Worm (Caenorhabditis elegans): ENCODE results near the gene nstp-3.

DNA sequence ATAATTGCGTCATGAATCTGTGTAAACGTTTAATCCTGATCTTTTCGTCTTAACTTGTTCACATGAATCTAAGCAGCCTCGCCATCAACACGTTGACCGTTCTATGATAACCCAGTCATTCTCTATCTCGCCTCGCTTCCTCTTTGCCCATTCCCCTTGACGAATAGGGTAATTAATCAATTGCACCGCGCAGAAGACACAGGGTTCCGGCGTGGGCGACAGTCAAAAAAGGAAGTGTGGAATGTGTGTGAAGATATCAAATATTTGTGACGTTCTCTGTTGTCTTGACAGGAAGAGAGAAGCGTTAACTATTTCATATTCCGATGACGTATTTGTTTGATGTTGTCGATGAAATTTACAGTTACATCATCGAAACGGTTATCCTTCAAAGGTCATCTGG lies 34.8 kb upstream of the nstp-3 start:
- TF ChIP-seq gmeb-1 (tag; optimal IDR thresholded peaks at IDR 0.05) (no peak), elt-3 (tag; optimal IDR thresholded peaks at IDR 0.05) (no peak)

All from whole organism, L2 larva.